Fruit fly (Drosophila melanogaster) whole organism, embryonic: ENCODE results near the gene Nmt.

Experiments
- B-H1 ChIP-seq: fragments of 200-800 bp; sonication (Bioruptor generic); IDR thresholded peaks from 3 replicates; pipeline ENCODE4 v1.3.6; 2022; ENCODE audit warnings: missing biosample characterization, missing genetic modification characterization
- CG10959 ChIP-seq: fragments of 200-800 bp; sonication (Bioruptor generic); IDR thresholded peaks from 2 replicates; pipeline ENCODE4 v1.3.6; 2022; ENCODE audit warnings: missing biosample characterization, missing genetic modification characterization
- CG11456 ChIP-seq: fragments of 200-800 bp; sonication (Bioruptor generic); IDR thresholded peaks from 3 replicates; pipeline ENCODE4 v1.3.6; 2022; ENCODE audit warnings: missing biosample characterization, missing genetic modification characterization
- CG12155 ChIP-seq: fragments of 200-800 bp; sonication (Bioruptor generic); optimal IDR thresholded peaks from 3 replicates; lab custom pipeline; 2016; ENCODE audit warnings: missing biosample characterization, missing genetic modification characterization
- CG12769 ChIP-seq: fragments of 200-800 bp; sonication (Bioruptor generic); optimal IDR thresholded peaks from 2 replicates; lab custom pipeline; 2019; ENCODE audit warnings: missing biosample characterization, mild to moderate bottlenecking, missing genetic modification characterization, moderate library complexity
- CG13296 ChIP-seq: fragments of 200-800 bp; sonication (Bioruptor generic); optimal IDR thresholded peaks from 3 replicates; lab custom pipeline; 2018; ENCODE audit warnings: missing biosample characterization, mild to moderate bottlenecking, missing genetic modification characterization
- CG15601 ChIP-seq: fragments of 200-800 bp; sonication (Bioruptor generic); optimal IDR thresholded peaks from 3 replicates; lab custom pipeline; 2019; ENCODE audit warnings: missing biosample characterization, mild to moderate bottlenecking, missing genetic modification characterization, moderate library complexity
- CG16815 ChIP-seq: fragments of 200-800 bp; sonication (Bioruptor generic); optimal IDR thresholded peaks from 3 replicates; lab custom pipeline; 2017; ENCODE audit warnings: missing biosample characterization, mild to moderate bottlenecking, missing genetic modification characterization
- CG17361 ChIP-seq: fragments of 200-800 bp; sonication (Bioruptor generic); IDR thresholded peaks from 3 replicates; pipeline ENCODE4 v1.3.6; 2022; ENCODE audit warnings: missing biosample characterization, missing genetic modification characterization
- CG17568 ChIP-seq: fragments of 200-800 bp; sonication (Bioruptor generic); optimal IDR thresholded peaks from 2 replicates; lab custom pipeline; 2018; ENCODE audit warnings: missing biosample characterization, mild to moderate bottlenecking, missing genetic modification characterization, moderate library complexity
- CG17912 ChIP-seq: fragments of 200-800 bp; sonication (Bioruptor generic); optimal IDR thresholded peaks from 2 replicates; lab custom pipeline; 2018; ENCODE audit warnings: missing biosample characterization, mild to moderate bottlenecking, missing genetic modification characterization
- CG2712 ChIP-seq: fragments of 200-800 bp; optimal IDR thresholded peaks from 3 replicates; lab custom pipeline; 2019; ENCODE audit warnings: missing biosample characterization, mild to moderate bottlenecking, missing genetic modification characterization, moderate library complexity
- CG30403 ChIP-seq: fragments of 200-800 bp; sonication (Bioruptor generic); optimal IDR thresholded peaks from 3 replicates; lab custom pipeline; 2016; ENCODE audit warnings: missing biosample characterization, missing genetic modification characterization
- CG31224 ChIP-seq: fragments of 200-800 bp; sonication (Bioruptor generic); IDR thresholded peaks from 2 replicates; pipeline ENCODE4 v1.3.6; 2022; ENCODE audit warnings: missing biosample characterization, missing genetic modification characterization
- CG32772 ChIP-seq: fragments of 200-800 bp; sonication (Bioruptor generic); IDR thresholded peaks from 2 replicates; pipeline ENCODE4 v1.3.6; 2022; ENCODE audit warnings: missing biosample characterization, missing genetic modification characterization
- CG34376 ChIP-seq: fragments of 200-800 bp; sonication (Bioruptor generic); optimal IDR thresholded peaks from 2 replicates; lab custom pipeline; 2018; ENCODE audit warnings: missing biosample characterization, mild to moderate bottlenecking, missing genetic modification characterization
- CG3995 ChIP-seq: fragments of 200-800 bp; sonication (Bioruptor generic); optimal IDR thresholded peaks from 3 replicates; lab custom pipeline; 2016; ENCODE audit warnings: missing biosample characterization, missing genetic modification characterization
- CG4404 ChIP-seq: fragments of 200-800 bp; sonication (Bioruptor generic); IDR thresholded peaks from 2 replicates; pipeline ENCODE4 v1.3.6; 2022; ENCODE audit warnings: missing biosample characterization, missing genetic modification characterization
- CG7745 ChIP-seq: fragments of 200-800 bp; sonication (Bioruptor generic); optimal IDR thresholded peaks from 2 replicates; lab custom pipeline; 2018; ENCODE audit warnings: missing biosample characterization, mild to moderate bottlenecking, missing genetic modification characterization, moderate library complexity
- CG7839 ChIP-seq: fragments of 200-800 bp; sonication (Bioruptor generic); optimal IDR thresholded peaks from 3 replicates; lab custom pipeline; 2018; ENCODE audit warnings: missing biosample characterization, mild to moderate bottlenecking, missing genetic modification characterization, moderate library complexity
- CG8924 ChIP-seq: fragments of 200-800 bp; optimal IDR thresholded peaks from 3 replicates; lab custom pipeline; 2019; ENCODE audit warnings: missing biosample characterization, mild to moderate bottlenecking, missing genetic modification characterization, moderate library complexity
- Chrac-16 ChIP-seq: fragments of 200-800 bp; sonication (Bioruptor generic); optimal IDR thresholded peaks from 3 replicates; lab custom pipeline; 2016; ENCODE audit warnings: missing biosample characterization, missing genetic modification characterization
- D19B ChIP-seq: fragments of 200-800 bp; sonication (Bioruptor generic); optimal IDR thresholded peaks from 2 replicates; lab custom pipeline; 2017; ENCODE audit warnings: missing biosample characterization, mild to moderate bottlenecking, missing genetic modification characterization
- HLH54F ChIP-seq: fragments of 200-800 bp; sonication (Bioruptor generic); optimal IDR thresholded peaks from 3 replicates; lab custom pipeline; 2016; ENCODE audit warnings: missing biosample characterization, missing genetic modification characterization
- Hsf ChIP-seq: fragments of 200-800 bp; sonication (Bioruptor generic); optimal IDR thresholded peaks from 3 replicates; lab custom pipeline; 2016; ENCODE audit warnings: missing biosample characterization, missing genetic modification characterization
- Kr ChIP-seq: fragments of 200-800 bp; sonication (Bioruptor generic); optimal IDR thresholded peaks from 2 replicates; lab custom pipeline; 2017; ENCODE audit warnings: missing biosample characterization, mild to moderate bottlenecking, missing genetic modification characterization
- MBD-R2 ChIP-seq: fragments of 200-800 bp; sonication (Bioruptor generic); IDR thresholded peaks from 2 replicates; pipeline ENCODE4 v1.3.6; 2022; ENCODE audit warnings: missing biosample characterization, missing genetic modification characterization
- Med ChIP-seq: fragments of 200-800 bp; sonication (Bioruptor generic); peaks from one replicate; lab custom pipeline; 2016; ENCODE audit warnings: missing biosample characterization, missing genetic modification characterization, mild to moderate bottlenecking, inconsistent platforms, moderate library complexity
- chif ChIP-seq, 2 experiments: fragments of 200-800 bp; sonication (Bioruptor generic); optimal IDR thresholded peaks; 3 replicates each; lab custom pipeline; 2016; ENCODE audit warnings: missing biosample characterization in 2 of 2, missing genetic modification characterization in 2 of 2
- crol ChIP-seq: fragments of 200-800 bp; sonication (Bioruptor generic); IDR thresholded peaks from 2 replicates; pipeline ENCODE4 v1.3.6; 2022; ENCODE audit warnings: missing biosample characterization, missing genetic modification characterization
- cwo ChIP-seq: fragments of 200-800 bp; sonication (Bioruptor generic); optimal IDR thresholded peaks from 3 replicates; lab custom pipeline; 2017; ENCODE audit warnings: missing biosample characterization, missing genetic modification characterization, mild to moderate bottlenecking, moderate library complexity, missing genetic modification reagents
- dm ChIP-seq: fragments of 200-800 bp; sonication (Bioruptor generic); optimal IDR thresholded peaks from 3 replicates; lab custom pipeline; 2016; ENCODE audit warnings: missing biosample characterization, missing genetic modification characterization
- ewg ChIP-seq: fragments of 200-800 bp; sonication (Bioruptor generic); optimal IDR thresholded peaks from 3 replicates; lab custom pipeline; 2017; ENCODE audit warnings: mild to moderate bottlenecking, missing biosample characterization, missing genetic modification reagents, missing genetic modification characterization
- fd64A ChIP-seq: fragments of 200-800 bp; sonication (Bioruptor generic); optimal IDR thresholded peaks from 3 replicates; lab custom pipeline; 2018; ENCODE audit warnings: missing biosample characterization, mild to moderate bottlenecking, missing genetic modification characterization
- fd96Cb ChIP-seq: fragments of 200-800 bp; sonication (Bioruptor generic); optimal IDR thresholded peaks from 2 replicates; lab custom pipeline; 2018; ENCODE audit warnings: missing biosample characterization, mild to moderate bottlenecking, missing genetic modification characterization, moderate library complexity
- gcm2 ChIP-seq: fragments of 200-800 bp; sonication (Bioruptor generic); optimal IDR thresholded peaks from 2 replicates; lab custom pipeline; 2016; ENCODE audit warnings: missing biosample characterization, missing genetic modification characterization
- grn ChIP-seq: fragments of 200-800 bp; sonication (Bioruptor generic); optimal IDR thresholded peaks from 3 replicates; lab custom pipeline; 2017; ENCODE audit warnings: missing biosample characterization, missing genetic modification characterization
- h ChIP-seq: fragments of >200 bp; optimal IDR thresholded peaks from 2 replicates; lab custom pipeline; 2017
- insv ChIP-seq, 2 experiments: fragments of 200-800 bp; sonication (Bioruptor generic); optimal IDR thresholded peaks; 3 replicates each; lab custom pipeline; 2016 to 2018; ENCODE audit warnings: missing biosample characterization in 2 of 2, missing genetic modification characterization in 2 of 2
- inv ChIP-seq: fragments of 200-800 bp; sonication (Bioruptor generic); IDR thresholded peaks from 2 replicates; pipeline ENCODE4 v1.3.6; 2022; ENCODE audit warnings: missing biosample characterization, missing genetic modification characterization; ENCODE audit not compliant: partially characterized antibody
- jumu ChIP-seq: fragments of 200-800 bp; sonication (Bioruptor generic); optimal IDR thresholded peaks from 3 replicates; lab custom pipeline; 2016; ENCODE audit warnings: missing biosample characterization, missing genetic modification characterization
- maf-S ChIP-seq: fragments of 200-800 bp; sonication (Bioruptor generic); optimal IDR thresholded peaks from 2 replicates; lab custom pipeline; 2016; ENCODE audit warnings: missing biosample characterization, missing genetic modification characterization
- nau ChIP-seq: fragments of 200-800 bp; sonication (Bioruptor generic); optimal IDR thresholded peaks from 3 replicates; lab custom pipeline; 2017; ENCODE audit warnings: missing biosample characterization, mild to moderate bottlenecking, missing genetic modification characterization, missing genetic modification reagents
- pfk ChIP-seq: fragments of 200-800 bp; sonication (Bioruptor generic); optimal IDR thresholded peaks from 2 replicates; lab custom pipeline; 2018; ENCODE audit warnings: missing biosample characterization, mild to moderate bottlenecking, missing genetic modification characterization, moderate library complexity
- sim ChIP-seq: fragments of 200-800 bp; sonication (Bioruptor generic); IDR thresholded peaks from 2 replicates; pipeline ENCODE4 v1.3.6; 2022; ENCODE audit warnings: missing biosample characterization, missing genetic modification characterization
- slou ChIP-seq: fragments of 200-800 bp; sonication (Bioruptor generic); optimal IDR thresholded peaks from 3 replicates; lab custom pipeline; 2016; ENCODE audit warnings: missing biosample characterization, missing genetic modification characterization
- so ChIP-seq: fragments of 200-800 bp; sonication (Bioruptor generic); IDR thresholded peaks from 3 replicates; pipeline ENCODE4 v1.3.6; 2022; ENCODE audit warnings: missing biosample characterization, missing genetic modification characterization
- tin ChIP-seq: fragments of 200-800 bp; sonication (Bioruptor generic); optimal IDR thresholded peaks from 3 replicates; lab custom pipeline; 2016; ENCODE audit warnings: missing biosample characterization, missing genetic modification characterization
- trem ChIP-seq: fragments of 200-800 bp; optimal IDR thresholded peaks from 3 replicates; lab custom pipeline; 2019; ENCODE audit warnings: missing biosample characterization, mild to moderate bottlenecking, missing genetic modification characterization, moderate library complexity
- yki ChIP-seq: fragments of >200 bp; optimal IDR thresholded peaks from 3 replicates; lab custom pipeline; 2018
- zf30C ChIP-seq: fragments of 200-800 bp; sonication (Bioruptor generic); optimal IDR thresholded peaks from 3 replicates; lab custom pipeline; 2018; ENCODE audit warnings: missing biosample characterization, mild to moderate bottlenecking, missing genetic modification characterization
- zfh2 ChIP-seq: fragments of 200-800 bp; sonication (Bioruptor generic); optimal IDR thresholded peaks from 2 replicates; lab custom pipeline; 2016; ENCODE audit warnings: missing biosample characterization, missing genetic modification characterization

Nmt gene

dm6 chr3L:8137448-8137906, 40.8 kb downstream of the Nmt start, which contains the start of the genes Setx and mus301 (continued):
- TF ChIP-seq CG3995 (peak; percentile 54), cwo (GFP tag; lab: Kevin White, UChicago) (peak; percentile 46), D19B (GFP tag; lab: Kevin White, UChicago) (no peak), CG8924 (tag; lab: Kevin White, UChicago) (no peak), CG31224 (GFP tag; lab: Robert Waterston, UW) (peak; percentile 52; the same call in 1 of the 2 replicates), jumu (GFP tag; lab: Kevin White, UChicago) (peak; percentile 82), Med (GFP tag; lab: Kevin White, UChicago) (peak; percentile 97), insv (GFP tag; optimal IDR thresholded peaks at IDR 0.05; lab: Kevin White, UChicago) (peak in 1 of 2 experiments; percentile 51), CG17361 (GFP tag; lab: Robert Waterston, UW) (no peak; the same call in 2 of the 3 replicates), CG2712 (tag; lab: Kevin White, UChicago) (peak; percentile 82), CG32772 (GFP tag; lab: Robert Waterston, UW) (peak; percentile 66), grn (GFP tag; lab: Kevin White, UChicago) (no peak), HLH54F (peak; percentile 88), CG15601 (tag; lab: Kevin White, UChicago) (peak; percentile 75), nau (no peak), CG16815 (GFP tag; lab: Kevin White, UChicago) (peak; percentile 70), CG4404 (peak; percentile 75), yki (lab: Kevin White, UChicago) (no peak), maf-S (GFP tag; lab: Kevin White, UChicago) (peak; percentile 79), CG30403 (GFP tag; lab: Kevin White, UChicago) (peak; percentile 91), crol (GFP tag; lab: Robert Waterston, UW) (no peak), CG17912 (GFP tag; lab: Kevin White, UChicago) (peak; percentile 19), zfh2 (GFP tag; lab: Kevin White, UChicago) (peak; percentile 94), dm (peak; percentile 80), B-H1 (GFP tag; lab: Robert Waterston, UW) (peak; percentile 58; the same call in 2 of the 3 replicates), h (no peak), CG11456 (GFP tag; lab: Robert Waterston, UW) (peak; percentile 87), inv (GFP tag; lab: Robert Waterston, UW) (no peak; the same call in 1 of the 2 replicates), ewg (GFP tag; lab: Kevin White, UChicago) (peak; percentile 66), tin (peak; percentile 85), trem (peak; percentile 86), sim (GFP tag; lab: Robert Waterston, UW) (no peak), chif (GFP tag; optimal IDR thresholded peaks at IDR 0.05; lab: Kevin White, UChicago) (peak; percentile 61 to 86), CG7745 (tag; lab: Kevin White, UChicago) (no peak), MBD-R2 (GFP tag; lab: Robert Waterston, UW) (peak; percentile 96), Chrac-16 (GFP tag; lab: Kevin White, UChicago) (peak; percentile 84), pfk (GFP tag; lab: Kevin White, UChicago) (no peak), CG12769 (no peak), Kr (no peak), CG7839 (tag; lab: Kevin White, UChicago) (no peak), gcm2 (peak; percentile 44), fd96Cb (tag; lab: Kevin White, UChicago) (peak; percentile 66), fd64A (GFP tag; lab: Kevin White, UChicago) (no peak), CG10959 (GFP tag; lab: Robert Waterston, UW) (peak; percentile 48; the same call in 1 of the 2 replicates), so (GFP tag; lab: Robert Waterston, UW) (no peak; the same call in 2 of the 3 replicates), CG13296 (GFP tag; lab: Kevin White, UChicago) (peak; percentile 60), zf30C (GFP tag; lab: Kevin White, UChicago) (no peak), CG34376 (GFP tag; lab: Kevin White, UChicago) (peak; percentile 41), slou (GFP tag; lab: Kevin White, UChicago) (peak; percentile 78), Hsf (GFP tag; lab: Kevin White, UChicago) (peak; percentile 89), CG12155 (GFP tag; lab: Kevin White, UChicago) (peak; percentile 86), CG17568 (no peak)
